Fruit fly (Drosophila melanogaster) whole organism, embryonic: Measurements from ENCODE around the gene CG17127.
A peak's percentile ranks its signal among the peaks of the same experiment; 100 is the strongest.

Experiments
- B-H2 ChIP-seq: fragments of 200-800 bp; sonication (Bioruptor generic); optimal IDR thresholded peaks from 2 replicates; lab custom pipeline; 2018; ENCODE audit warnings: missing biosample characterization, mild to moderate bottlenecking, missing genetic modification characterization
- CG11093 ChIP-seq: fragments of 200-800 bp; sonication (Bioruptor generic); IDR thresholded peaks from 3 replicates; pipeline ENCODE4 v1.3.6; 2022; ENCODE audit warnings: missing biosample characterization, missing genetic modification characterization
- CG17802 ChIP-seq: fragments of 200-800 bp; sonication (Bioruptor generic); optimal IDR thresholded peaks from 2 replicates; lab custom pipeline; 2018; ENCODE audit warnings: missing biosample characterization, mild to moderate bottlenecking, missing genetic modification characterization, moderate library complexity
- CG18262 ChIP-seq: fragments of 200-800 bp; optimal IDR thresholded peaks from 3 replicates; lab custom pipeline; 2019; ENCODE audit warnings: missing biosample characterization, mild to moderate bottlenecking, missing genetic modification characterization, moderate library complexity
- CG2199 ChIP-seq: fragments of 200-800 bp; sonication (Bioruptor generic); IDR thresholded peaks from 3 replicates; pipeline ENCODE4 v1.3.6; 2022; ENCODE audit warnings: missing biosample characterization, missing genetic modification characterization
- CG34422 ChIP-seq: fragments of 200-800 bp; sonication (Bioruptor generic); IDR thresholded peaks from 3 replicates; pipeline ENCODE4 v1.3.6; 2022; ENCODE audit warnings: missing biosample characterization, missing genetic modification characterization
- CG5953 ChIP-seq: fragments of 200-800 bp; sonication (Bioruptor generic); IDR thresholded peaks from 2 replicates; pipeline ENCODE4 v1.3.6; 2022; ENCODE audit warnings: missing biosample characterization, missing genetic modification characterization
- Vsx1 ChIP-seq: fragments of 200-800 bp; sonication (Bioruptor generic); optimal IDR thresholded peaks from 2 replicates; lab custom pipeline; 2017; ENCODE audit warnings: missing biosample characterization, mild to moderate bottlenecking, missing genetic modification characterization, missing genetic modification reagents
- croc ChIP-seq: fragments of 200-800 bp; sonication (Bioruptor generic); conservative IDR thresholded peaks from 3 replicates; pipeline ENCODE4 v1.3.6; 2022; ENCODE audit warnings: missing biosample characterization, missing genetic modification characterization
- en ChIP-seq: fragments of 200-800 bp; sonication (Bioruptor generic); optimal IDR thresholded peaks from 2 replicates; lab custom pipeline; 2016; ENCODE audit warnings: missing biosample characterization, missing genetic modification characterization
- oc ChIP-seq: fragments of 200-800 bp; sonication (Bioruptor generic); optimal IDR thresholded peaks from 2 replicates; lab custom pipeline; 2018; ENCODE audit warnings: missing biosample characterization, mild to moderate bottlenecking, missing genetic modification characterization, moderate library complexity
- so ChIP-seq: fragments of 200-800 bp; sonication (Bioruptor generic); IDR thresholded peaks from 3 replicates; pipeline ENCODE4 v1.3.6; 2022; ENCODE audit warnings: missing biosample characterization, missing genetic modification characterization
- sr ChIP-seq: fragments of 200-800 bp; sonication (Bioruptor generic); IDR thresholded peaks from 3 replicates; pipeline ENCODE4 v1.3.6; 2022; ENCODE audit warnings: missing biosample characterization, missing genetic modification characterization
- zfh2 ChIP-seq: fragments of 200-800 bp; sonication (Bioruptor generic); optimal IDR thresholded peaks from 2 replicates; lab custom pipeline; 2016; ENCODE audit warnings: missing biosample characterization, missing genetic modification characterization

DNA sequence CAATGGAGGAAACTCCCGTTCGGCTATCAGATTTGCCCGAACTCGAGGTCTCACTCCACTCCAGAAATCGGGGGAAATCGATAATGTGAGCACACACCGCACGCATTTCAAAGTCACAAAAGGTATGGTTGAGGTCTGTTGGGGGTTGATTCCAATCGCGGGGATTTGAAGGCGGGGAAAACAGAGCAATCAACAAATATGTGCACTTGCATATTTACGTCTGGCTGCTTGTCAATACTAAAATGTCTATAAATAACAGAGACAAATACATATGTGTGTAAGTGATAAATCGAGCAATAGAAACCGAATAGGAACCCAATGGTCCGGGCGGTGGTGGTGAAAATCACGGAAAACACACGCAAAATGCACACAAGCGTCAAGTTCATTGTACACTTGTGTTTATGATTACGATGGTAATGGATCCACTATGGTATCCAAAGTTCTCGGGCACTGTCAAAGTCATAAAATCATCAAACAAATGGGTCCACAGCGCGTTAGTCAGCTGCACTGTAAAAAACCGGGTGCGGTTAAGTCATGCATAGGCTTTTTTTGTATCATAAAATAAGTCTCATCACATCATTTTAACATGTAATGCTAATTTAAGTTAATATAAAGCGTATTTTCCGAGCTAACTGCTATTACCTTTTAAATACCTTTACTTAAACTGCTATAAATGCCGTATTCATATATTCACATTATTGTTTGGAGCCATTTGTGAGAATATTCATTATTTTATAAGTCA is 18.6 kb upstream of the CG17127 start:
- peak; percentile 88 for TF ChIP-seq so (GFP tag; lab: Robert Waterston, UW)
- peak; percentile 87 for TF ChIP-seq en
- TF ChIP-seq sr (GFP tag; lab: Robert Waterston, UW) = peak; percentile 90
- peak; percentile 84 for TF ChIP-seq CG11093 (GFP tag; lab: Robert Waterston, UW)
- TF ChIP-seq B-H2 (GFP tag; lab: Kevin White, UChicago) = peak; percentile 3
- TF ChIP-seq CG18262 (tag; lab: Kevin White, UChicago) = peak; percentile 86
- no peak; the same call in 2 of the 3 replicates for TF ChIP-seq CG2199 (GFP tag; lab: Robert Waterston, UW)
- TF ChIP-seq Vsx1 (GFP tag; lab: Kevin White, UChicago) = peak; percentile 98
- peak; percentile 78 for TF ChIP-seq CG5953
- TF ChIP-seq croc (GFP tag; lab: Robert Waterston, UW) = peak; percentile 71
- peak; percentile 80 for TF ChIP-seq CG34422
- TF ChIP-seq oc (tag; lab: Kevin White, UChicago) = peak; percentile 85
- no peak for TF ChIP-seq zfh2 (GFP tag; lab: Kevin White, UChicago)
- TF ChIP-seq CG17802 = peak; percentile 77
